Fruit fly (Drosophila melanogaster) S2 (cell line): Measurements from ENCODE around the gene CG3777.

Source experiments
- CG8478 ChIP-seq: fragments of >200 bp; optimal IDR thresholded peaks from 2 replicates; lab custom pipeline; 2018
- CTCF ChIP-seq, 2 experiments: fragments of >200 bp; optimal IDR thresholded peaks; 2 replicates each; lab custom pipeline; 2018

DNA sequence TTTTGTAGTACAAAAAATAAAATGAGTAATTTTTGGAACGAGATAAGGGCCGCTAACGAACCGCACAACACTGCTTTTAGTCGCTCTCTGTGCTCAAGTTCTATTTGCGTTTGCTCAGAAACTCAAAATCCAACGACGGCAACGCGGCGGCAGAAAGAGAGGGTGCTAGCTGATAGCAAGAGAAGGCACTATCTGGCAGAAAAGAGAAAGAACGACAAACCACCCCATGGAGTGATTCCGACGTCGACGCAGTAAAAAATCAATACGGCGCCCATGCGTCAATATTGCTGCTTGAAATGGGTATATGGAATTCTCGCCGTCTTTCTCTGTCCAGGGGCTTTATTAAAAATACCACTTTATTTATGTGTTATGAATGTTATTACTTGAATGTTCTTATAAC is 3.4 kb upstream of the CG3777 start:
- TF ChIP-seq CG8478 (lab: Kevin White, UChicago) (no peak), CTCF (optimal IDR thresholded peaks at IDR 0.05; lab: Kevin White, UChicago) (no peak)
